Worm (Caenorhabditis elegans) whole organism, dauer: ENCODE measurements around the gene aipl-1.

Source experiments
- unc-62 ChIP-seq: sonication (generic microtip); optimal IDR thresholded peaks from 2 replicates; lab custom pipeline; 2017; ENCODE audit warnings: missing biosample characterization, missing genetic modification reagents, missing genetic modification characterization

Gene aipl-1

ce11 chrV:15136772-15137171 is at the start of gene aipl-1:
Gene aipl-1, minus strand, starts transcription at chrV:15136801.
- no peak for TF ChIP-seq unc-62 (GFP tag; lab: Kevin White, UChicago)

- TF ChIP-seq unc-62 (GFP tag; lab: Kevin White, UChicago): no peak
These were observed 47.8 kb upstream of the aipl-1 start, which contains the start of gene Y75B12B.1 for ce11 chrV:15184097-15185040. Gene Y75B12B.1, plus strand, starts transcription at chrV:15184699.

DNA sequence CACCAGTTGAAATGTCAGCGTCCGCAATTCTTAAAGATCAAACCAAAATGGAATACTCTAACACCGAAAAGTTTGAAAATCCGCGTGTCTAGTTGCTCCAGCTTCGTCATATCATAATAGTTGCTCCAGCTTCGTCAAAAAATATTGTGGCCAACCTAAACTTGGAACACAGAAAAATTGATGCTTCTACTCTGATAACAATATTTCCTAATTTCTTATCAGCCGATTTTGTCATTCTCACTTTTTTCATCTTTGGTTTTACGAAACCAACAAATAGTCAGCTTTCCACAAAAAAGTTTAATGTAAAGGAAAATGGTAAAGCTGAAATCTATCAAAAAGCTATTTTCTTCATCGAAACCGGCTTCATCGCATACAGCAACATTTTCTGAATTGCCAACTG is 45.8 kb upstream of the aipl-1 start, which contains the start of gene fbxa-84:
Gene fbxa-84 (plus strand): TSS at position 34 of the 400 bp plus-strand sequence.
- TF ChIP-seq unc-62 (GFP tag; lab: Kevin White, UChicago): no peak

- TF ChIP-seq unc-62 (GFP tag; lab: Kevin White, UChicago): no peak
These were observed 45.3 kb upstream of the aipl-1 start for ce11 chrV:15181899-15182298.

- no peak for TF ChIP-seq unc-62 (GFP tag; lab: Kevin White, UChicago)
These were observed 43.2 kb upstream of the aipl-1 start, which contains the start of gene T09F5.10 for ce11 chrV:15179757-15180156. Gene T09F5.10, plus strand, starts transcription at chrV:15180057.

DNA sequence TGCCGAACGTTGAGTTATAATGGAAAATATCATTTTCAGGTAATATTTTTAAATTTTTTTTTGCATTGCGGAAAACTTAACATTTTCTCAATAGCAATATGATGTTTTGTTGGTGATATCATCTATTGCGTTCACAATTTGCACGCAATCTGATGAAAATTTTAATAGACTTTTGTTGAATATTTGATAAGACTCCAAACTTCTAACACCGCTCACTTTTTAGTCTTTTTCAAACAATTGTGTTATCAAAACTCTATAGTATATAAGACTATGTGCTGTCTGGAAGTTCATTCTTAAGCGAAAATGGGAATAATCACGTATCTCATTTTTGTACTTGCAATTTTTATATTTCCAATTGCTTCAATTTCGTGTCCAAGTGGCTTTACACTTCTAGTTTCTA is 38.9 kb upstream of the aipl-1 start, which contains the start of gene clec-47:
Gene clec-47 (plus strand): TSS at position 301 of the 400 bp plus-strand sequence.
- no peak for TF ChIP-seq unc-62 (GFP tag; lab: Kevin White, UChicago)

DNA sequence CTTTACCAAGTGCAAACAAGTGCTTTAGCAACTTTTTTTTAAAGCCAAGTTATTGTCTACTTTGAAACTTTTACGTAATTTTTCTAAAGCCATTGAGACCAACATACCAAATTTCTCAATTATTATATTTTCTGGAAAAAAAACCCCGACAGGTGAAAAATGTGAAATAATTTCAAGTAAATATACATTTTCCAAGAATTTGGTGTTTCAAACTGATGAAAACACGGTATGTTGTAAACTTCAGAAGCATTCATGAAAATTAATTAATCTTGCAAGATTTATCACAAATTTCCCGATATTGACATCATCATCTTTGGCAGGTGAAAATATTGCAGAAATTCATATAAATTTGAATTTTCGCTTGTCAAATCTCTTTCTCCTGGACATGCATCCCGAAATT is 26.1 kb upstream of the aipl-1 start, which contains the start of gene srz-11:
Gene srz-11 (plus strand): TSS at position 386 of the 400 bp plus-strand sequence.
- TF ChIP-seq unc-62 (GFP tag; lab: Kevin White, UChicago): no peak

DNA sequence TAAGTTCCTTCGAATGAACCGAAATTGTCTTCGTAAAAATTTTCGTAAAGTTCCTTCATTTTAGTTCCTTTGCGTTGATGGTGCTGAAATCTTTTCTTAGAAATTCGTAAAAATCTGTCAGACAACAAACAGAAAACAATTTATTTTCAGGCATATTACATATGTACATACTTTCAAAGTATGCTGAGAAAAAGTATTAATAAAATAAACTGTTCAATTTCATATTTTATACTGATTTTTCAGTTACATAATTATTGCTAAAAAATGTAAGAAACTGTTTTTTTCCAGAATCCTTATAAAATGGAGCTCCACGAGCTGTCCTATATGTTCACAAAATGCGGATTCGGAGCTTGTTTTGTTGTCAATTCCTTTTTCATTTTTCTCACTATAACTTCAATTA is 22.1 kb upstream of the aipl-1 start, which contains the start of gene str-45:
Gene str-45 (plus strand): TSS at position 301 of the 400 bp plus-strand sequence.
- no peak for TF ChIP-seq unc-62 (GFP tag; lab: Kevin White, UChicago)

- no peak for TF ChIP-seq unc-62 (GFP tag; lab: Kevin White, UChicago)
These were observed 19.9 kb upstream of the aipl-1 start for ce11 chrV:15156504-15156903.

DNA sequence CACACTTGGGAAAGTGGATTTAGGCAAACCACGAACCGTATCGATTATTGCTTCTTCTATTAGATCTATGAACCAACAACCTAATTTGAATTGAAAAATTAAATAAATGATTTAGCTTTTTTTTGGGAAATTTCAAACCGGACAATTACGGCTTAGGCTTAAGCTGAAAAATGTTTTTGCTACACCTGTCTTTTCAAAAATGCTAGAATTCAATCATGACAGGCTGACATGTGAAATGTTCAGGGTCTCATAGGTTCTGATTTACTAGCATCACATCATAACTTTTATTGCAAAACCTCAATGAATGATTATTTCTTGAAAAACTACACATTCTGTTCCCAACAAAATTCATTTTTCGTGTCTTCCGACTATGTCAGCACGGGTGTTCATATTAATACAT is 16.7 kb upstream of the aipl-1 start, which contains the start of gene srh-55:
Gene srh-55 (plus strand): TSS at position 301 of the 400 bp plus-strand sequence.
- no peak for TF ChIP-seq unc-62 (GFP tag; lab: Kevin White, UChicago)

DNA sequence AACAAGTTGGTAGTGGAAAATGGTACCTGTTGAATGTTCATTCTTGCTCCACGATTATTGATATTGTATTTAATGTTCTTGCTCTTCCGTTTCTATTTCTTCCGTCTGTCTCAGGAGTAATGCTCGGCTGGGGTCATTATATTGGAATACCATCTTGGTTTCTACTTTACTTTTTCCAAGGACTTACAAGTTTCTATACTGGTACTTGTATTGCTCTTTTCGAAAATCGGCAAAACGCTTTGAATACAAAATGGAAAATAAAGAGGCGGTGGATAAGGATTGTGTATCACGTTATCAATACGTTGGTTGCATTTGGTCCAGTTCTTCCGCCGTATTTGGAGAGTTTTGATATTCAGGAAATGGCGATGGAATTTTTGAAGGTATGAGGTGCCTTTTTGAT is 15.4 kb upstream of the aipl-1 start:
- no peak for TF ChIP-seq unc-62 (GFP tag; lab: Kevin White, UChicago)

DNA sequence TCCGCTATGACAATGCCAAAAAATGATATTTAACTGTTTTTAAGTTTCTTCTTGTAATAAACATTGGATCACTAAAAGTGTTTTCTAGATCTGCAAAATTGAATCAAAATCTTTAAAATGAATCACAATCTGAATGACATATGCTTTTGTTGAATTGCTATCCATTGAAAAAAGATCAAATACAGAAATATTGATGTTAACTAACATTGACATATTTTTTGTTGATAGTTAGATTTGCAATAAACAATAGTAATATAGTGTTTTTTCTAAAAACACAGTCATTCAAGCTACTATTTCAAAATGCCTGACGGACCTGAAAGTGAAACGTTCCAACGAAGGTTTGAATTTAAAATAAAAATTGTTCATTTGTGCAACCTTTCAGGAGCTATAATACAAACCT is 14.1 kb upstream of the aipl-1 start, which contains the start of gene T09F5.2:
Gene T09F5.2 (plus strand): TSS at position 301 of the 400 bp plus-strand sequence.
- no peak for TF ChIP-seq unc-62 (GFP tag; lab: Kevin White, UChicago)

- TF ChIP-seq unc-62 (GFP tag; lab: Kevin White, UChicago): no peak
These were observed 13.6 kb upstream of the aipl-1 start for ce11 chrV:15150176-15150575.

DNA sequence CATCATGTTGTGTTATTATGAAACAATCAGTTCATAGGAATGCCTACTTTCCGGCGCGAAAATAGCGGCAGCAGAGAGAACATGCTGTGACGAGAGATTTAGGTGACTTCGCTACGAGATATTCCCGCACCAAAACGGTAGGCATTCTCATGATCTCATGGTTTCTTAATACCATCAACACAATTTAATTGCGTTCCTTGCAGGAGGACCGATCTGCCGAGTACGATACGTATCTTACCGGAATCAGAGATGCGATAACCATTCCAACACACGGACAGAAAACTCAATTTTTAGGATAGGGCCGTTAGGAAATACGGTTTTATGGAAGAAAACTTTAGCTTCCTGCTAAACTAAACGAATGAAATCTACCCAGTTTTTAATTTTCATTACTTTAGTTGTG is 12.2 kb upstream of the aipl-1 start, which contains the start of gene T09F5.1:
Gene T09F5.1 (plus strand): TSS at position 301 of the 400 bp plus-strand sequence.
- TF ChIP-seq unc-62 (GFP tag; lab: Kevin White, UChicago): no peak

ce11 chrV:15147776-15148175 is 11.2 kb upstream of the aipl-1 start, which contains the start of gene T09F5.20:
Gene T09F5.20, minus strand, starts transcription at chrV:15147876.
- TF ChIP-seq unc-62 (GFP tag; lab: Kevin White, UChicago): no peak

DNA sequence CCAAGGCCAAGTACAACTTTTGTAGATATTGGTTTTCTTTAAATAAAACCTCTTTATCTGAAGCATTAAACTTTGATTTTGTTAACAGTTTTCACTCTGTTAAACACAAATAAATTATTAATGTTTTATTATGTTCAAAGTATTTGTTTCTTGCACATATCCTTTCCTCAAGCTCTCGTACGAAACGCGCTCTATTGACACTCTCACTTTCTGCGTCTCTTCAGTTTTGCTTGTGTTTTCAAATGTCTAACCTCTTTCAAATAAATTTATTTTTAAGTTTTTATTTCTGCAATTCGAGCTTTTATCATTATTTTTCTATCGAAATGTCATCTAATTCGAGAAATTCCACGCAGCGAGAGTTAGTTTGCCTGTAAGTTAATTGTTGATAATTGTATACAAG is 7.2 kb upstream of the aipl-1 start, which contains the start of gene K08F9.4:
Gene K08F9.4 (plus strand): TSS at position 222 of the 400 bp plus-strand sequence.
- no peak for TF ChIP-seq unc-62 (GFP tag; lab: Kevin White, UChicago)
